Worm (Caenorhabditis elegans) whole organism, midembryonic: ENCODE measurements around the gene sahd-1.
"Not testable (repeated sequence)": the region's sequence is repeated elsewhere in the genome, so short reads cannot be mapped to it uniquely, and the experiment has no call there.

Source experiments
- T22C8.4 ChIP-seq: fragments of 200-800 bp; sonication (Bioruptor generic); IDR thresholded peaks from 2 replicates; pipeline ENCODE4 v1.3.6; 2022; ENCODE audit warnings: missing genetic modification characterization, missing compliant biosample characterization
- cog-1 ChIP-seq: sonication (generic microtip); optimal IDR thresholded peaks from 2 replicates; lab custom pipeline; 2016; ENCODE audit warnings: missing genetic modification characterization, missing compliant biosample characterization
- flt-1 ChIP-seq: fragments of 200-800 bp; sonication (Bioruptor generic); IDR thresholded peaks from 2 replicates; pipeline ENCODE4 v1.3.6; 2022; ENCODE audit warnings: missing genetic modification characterization, missing compliant biosample characterization
- klf-2 ChIP-seq: fragments of 200-800 bp; sonication (Bioruptor generic); conservative IDR thresholded peaks from 2 replicates; pipeline ENCODE4 v1.3.6; 2022; ENCODE audit warnings: missing genetic modification reagents, missing genetic modification characterization, missing compliant biosample characterization
- med-1 ChIP-seq: sonication (generic microtip); optimal IDR thresholded peaks from 2 replicates; lab custom pipeline; 2017; ENCODE audit warnings: missing genetic modification characterization, mild to moderate bottlenecking, missing compliant biosample characterization, antibody characterized with exemption, missing genetic modification reagents; ENCODE audit not compliant: insufficient read depth
- ref-1 ChIP-seq: fragments of 200-800 bp; sonication (Bioruptor generic); conservative IDR thresholded peaks from 2 replicates; pipeline ENCODE4 v1.3.6; 2022; ENCODE audit warnings: missing genetic modification reagents, missing genetic modification characterization, missing compliant biosample characterization
- tab-1 ChIP-seq: fragments of 200-800 bp; sonication (Bioruptor generic); IDR thresholded peaks from 2 replicates; pipeline ENCODE4 v1.3.6; 2022; ENCODE audit warnings: missing genetic modification characterization, missing compliant biosample characterization
- ztf-23 ChIP-seq: fragments of 200-800 bp; sonication (Bioruptor generic); IDR thresholded peaks from 2 replicates; pipeline ENCODE4 v1.3.6; 2022; ENCODE audit warnings: missing genetic modification reagents, missing genetic modification characterization, missing compliant biosample characterization
- ztf-29 ChIP-seq: fragments of 200-800 bp; sonication (Bioruptor generic); IDR thresholded peaks from 2 replicates; pipeline ENCODE4 v1.3.6; 2022; ENCODE audit warnings: missing genetic modification reagents, missing genetic modification characterization, missing compliant biosample characterization

The sahd-1 gene

DNA sequence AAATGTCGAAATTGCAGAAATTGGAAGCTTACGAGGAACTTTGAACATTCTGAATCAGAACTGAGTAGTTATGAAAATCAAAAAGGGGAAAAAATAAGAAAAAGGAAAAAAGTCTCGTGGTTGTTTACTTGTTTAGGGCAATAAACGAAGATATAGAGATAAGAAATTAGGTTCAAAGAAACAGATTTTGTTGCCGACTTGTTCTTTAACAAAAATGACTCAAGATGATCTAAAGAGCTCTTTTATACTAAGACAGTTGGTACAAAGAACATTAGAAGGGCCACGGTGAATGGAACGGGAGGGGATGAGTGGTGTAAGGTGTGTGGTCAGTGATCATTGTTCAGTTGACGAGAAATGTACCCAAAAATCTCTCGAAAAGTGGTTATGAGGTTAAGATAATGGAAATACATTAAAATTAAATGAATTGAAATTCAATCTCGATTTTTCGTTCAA, 32.7 kb upstream of the sahd-1 start, which contains the start of gene acdh-2:
acdh-2 (minus strand) TSS at position 51 of the 453 bp plus-strand sequence.
- TF ChIP-seq flt-1 (GFP tag; lab: Robert Waterston, UW) (no peak), ztf-29 (GFP tag; lab: Robert Waterston, UW) (no peak), ztf-23 (GFP tag; lab: Robert Waterston, UW) (no peak), tab-1 (no peak), med-1 (GFP tag; lab: Kevin White, UChicago) (no peak), T22C8.4 (GFP tag; lab: Robert Waterston, UW) (no peak)

DNA sequence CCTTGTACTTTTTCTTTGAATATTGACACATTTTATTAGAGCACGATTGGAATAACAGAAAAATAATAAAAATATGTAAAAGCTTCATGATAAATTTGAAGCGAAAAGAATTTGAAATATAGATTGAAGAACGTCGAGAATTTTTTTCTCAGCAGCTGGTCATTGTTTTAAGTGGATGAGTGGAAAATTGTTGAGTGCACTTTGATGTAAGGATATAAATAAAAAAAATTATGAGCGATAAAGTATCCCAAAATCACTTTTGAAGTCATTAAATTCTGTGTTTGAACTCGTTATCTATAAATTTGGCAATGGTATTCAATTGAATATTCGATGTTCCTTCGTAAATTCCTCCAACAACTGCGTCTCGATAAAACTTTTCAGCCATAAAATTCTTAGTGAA, 30.0 kb upstream of the sahd-1 start, which contains the start of gene ins-13:
ins-13 (minus strand) TSS at position 101 of the 400 bp plus-strand sequence.
- no peak for TF ChIP-seq cog-1 (tag; lab: Kevin White, UChicago)
- TF ChIP-seq ref-1 (GFP tag; lab: Robert Waterston, UW) = no peak
- TF ChIP-seq klf-2 (GFP tag; lab: Robert Waterston, UW) = no peak
- TF ChIP-seq med-1 (GFP tag; lab: Kevin White, UChicago) = no peak
- TF ChIP-seq ztf-23 (GFP tag; lab: Robert Waterston, UW) = no peak
- no peak for TF ChIP-seq ztf-29 (GFP tag; lab: Robert Waterston, UW)
- no peak for TF ChIP-seq T22C8.4 (GFP tag; lab: Robert Waterston, UW)
- TF ChIP-seq flt-1 (GFP tag; lab: Robert Waterston, UW) = no peak
- TF ChIP-seq tab-1 = no peak

DNA sequence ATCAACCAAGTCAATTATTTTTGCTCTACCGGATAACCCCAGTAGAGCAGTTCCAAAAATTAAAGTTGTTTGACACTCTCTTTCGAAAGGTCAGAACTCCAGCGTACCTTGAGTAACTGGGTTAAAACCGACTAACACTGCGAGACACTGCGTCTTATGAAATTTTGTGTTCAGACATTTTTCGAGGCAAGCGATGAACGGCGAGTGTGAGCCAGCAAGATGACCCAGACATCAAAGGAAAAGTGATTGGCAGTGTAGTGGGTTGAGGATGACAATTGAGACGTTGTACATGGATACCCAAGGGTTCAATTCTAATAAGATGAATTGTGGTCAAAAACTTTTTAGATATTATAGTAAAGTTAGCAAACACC, 29.4 kb upstream of the sahd-1 start:
- no peak for TF ChIP-seq cog-1 (tag; lab: Kevin White, UChicago)
- no peak for TF ChIP-seq klf-2 (GFP tag; lab: Robert Waterston, UW)
- TF ChIP-seq flt-1 (GFP tag; lab: Robert Waterston, UW) = no peak
- no peak for TF ChIP-seq ztf-29 (GFP tag; lab: Robert Waterston, UW)
- no peak for TF ChIP-seq ref-1 (GFP tag; lab: Robert Waterston, UW)
- TF ChIP-seq T22C8.4 (GFP tag; lab: Robert Waterston, UW) = no peak
- TF ChIP-seq ztf-23 (GFP tag; lab: Robert Waterston, UW) = no peak
- TF ChIP-seq tab-1 = no peak

DNA sequence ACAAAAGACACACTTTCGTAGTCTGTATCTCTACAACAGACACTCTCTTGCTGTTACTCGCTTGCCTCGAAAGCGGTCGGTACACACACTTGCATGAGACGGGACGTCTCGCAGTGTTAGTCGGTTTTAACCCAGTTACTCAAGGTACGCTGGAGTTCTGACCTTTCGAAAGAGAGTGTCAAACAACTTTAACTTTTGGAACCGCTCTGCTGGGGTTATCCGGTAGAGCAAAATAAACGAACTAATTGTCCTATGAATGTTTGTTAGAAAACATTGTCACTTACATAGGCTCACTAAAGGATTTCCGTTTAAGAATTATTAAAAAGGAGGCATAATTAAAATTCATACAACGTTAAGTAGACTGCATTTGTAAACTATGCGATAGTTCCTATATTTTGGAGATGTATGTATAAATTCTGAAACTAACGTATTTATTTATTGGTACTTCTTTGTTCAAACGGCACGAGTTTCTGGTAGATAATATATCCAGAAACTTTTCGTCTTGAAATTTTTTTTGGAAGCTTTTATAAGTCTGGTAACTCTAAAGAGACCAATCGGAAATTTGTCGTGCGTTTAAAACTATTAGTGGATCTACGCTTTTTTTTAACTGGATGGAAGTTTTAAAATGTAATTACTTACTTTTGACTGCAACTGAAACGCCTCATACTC, 28.9 kb upstream of the sahd-1 start:
- TF ChIP-seq med-1 (GFP tag; lab: Kevin White, UChicago) (peak; percentile 60), ztf-29 (GFP tag; lab: Robert Waterston, UW) (0 out of 2 replicates have a peak, but pooled peaks have one; percentile 40), tab-1 (peak; percentile 82), klf-2 (GFP tag; lab: Robert Waterston, UW) (no peak; the same call in none of the 2 replicates), T22C8.4 (GFP tag; lab: Robert Waterston, UW) (peak; percentile 64), ref-1 (GFP tag; lab: Robert Waterston, UW) (peak; percentile 53; the same call in 1 of the 2 replicates), ztf-23 (GFP tag; lab: Robert Waterston, UW) (peak; percentile 84), cog-1 (tag; lab: Kevin White, UChicago) (peak; percentile 95), flt-1 (GFP tag; lab: Robert Waterston, UW) (peak; percentile 93)

DNA sequence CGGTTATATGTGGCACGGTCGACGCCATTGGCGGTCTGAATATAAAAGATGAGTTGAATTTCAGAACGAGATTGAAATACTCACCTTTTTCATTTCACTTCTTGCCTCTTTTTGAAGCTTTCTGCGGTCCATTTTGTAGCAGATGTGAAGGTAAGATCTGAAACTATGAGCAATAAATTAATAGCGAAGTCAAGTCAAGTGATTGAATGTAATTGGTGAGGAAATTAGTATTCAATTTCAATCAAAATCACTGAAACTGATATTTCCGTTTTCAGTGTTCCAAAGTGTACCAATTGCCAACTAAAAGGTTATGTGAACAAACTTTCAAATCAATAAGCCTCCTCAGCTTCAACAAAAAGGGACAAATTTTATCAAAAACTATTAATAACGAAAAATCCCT, 26.9 kb upstream of the sahd-1 start, which contains the start of gene C17C3.24:
C17C3.24 (minus strand) TSS at position 101 of the 400 bp plus-strand sequence.
- TF ChIP-seq tab-1 (no peak), T22C8.4 (GFP tag; lab: Robert Waterston, UW) (no peak), cog-1 (tag; lab: Kevin White, UChicago) (no peak), ztf-23 (GFP tag; lab: Robert Waterston, UW) (no peak), klf-2 (GFP tag; lab: Robert Waterston, UW) (no peak), ref-1 (GFP tag; lab: Robert Waterston, UW) (no peak), flt-1 (GFP tag; lab: Robert Waterston, UW) (no peak), med-1 (GFP tag; lab: Kevin White, UChicago) (no peak)

DNA sequence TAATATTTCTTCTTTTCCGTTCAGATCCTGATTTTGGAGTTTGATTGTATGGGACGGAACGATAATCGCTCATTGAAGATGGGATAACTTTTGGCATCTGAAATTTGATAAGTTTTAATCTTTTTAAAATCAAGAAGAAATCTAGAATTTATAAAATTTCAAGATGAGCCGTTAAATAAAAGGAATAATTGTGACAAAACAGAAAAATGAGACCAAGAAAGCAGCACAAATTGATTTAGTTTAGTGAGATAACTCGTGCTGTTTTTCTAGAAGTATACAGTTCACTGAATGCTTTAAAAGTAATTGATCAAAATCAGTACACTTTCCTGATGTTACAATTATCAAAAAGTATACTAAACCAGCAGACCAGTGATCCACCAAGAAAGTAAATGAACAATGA, 25.4 kb upstream of the sahd-1 start, which contains the start of gene hlh-27:
hlh-27 (minus strand) TSS at position 101 of the 400 bp plus-strand sequence.
- not testable (repeated sequence) for TF ChIP-seq tab-1; flt-1 (GFP tag; lab: Robert Waterston, UW); med-1 (GFP tag; lab: Kevin White, UChicago)

DNA sequence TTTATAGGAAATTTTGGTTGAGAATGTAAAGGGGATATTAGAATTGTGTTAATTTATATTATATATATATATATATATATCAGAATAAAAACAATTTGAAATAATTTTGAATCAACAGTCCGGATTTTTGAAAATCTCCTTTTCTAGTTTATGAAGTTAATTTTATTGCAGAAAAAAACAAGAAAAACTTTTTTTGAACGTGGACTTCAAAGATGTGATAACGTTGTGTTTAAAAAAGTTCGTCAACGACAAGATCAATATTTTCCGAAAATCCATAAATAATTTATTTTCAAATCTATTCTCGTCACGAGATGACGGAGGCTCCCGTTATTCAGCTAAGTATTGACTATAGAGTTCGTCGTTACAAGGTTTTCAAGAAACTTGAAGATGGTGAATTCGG, 22.8 kb upstream of the sahd-1 start, which contains the start of gene C17C3.11:
C17C3.11 (plus strand) TSS at position 301 of the 400 bp plus-strand sequence.
- TF ChIP-seq flt-1 (GFP tag; lab: Robert Waterston, UW) (no peak), ztf-23 (GFP tag; lab: Robert Waterston, UW) (no peak), ref-1 (GFP tag; lab: Robert Waterston, UW) (no peak), T22C8.4 (GFP tag; lab: Robert Waterston, UW) (no peak), klf-2 (GFP tag; lab: Robert Waterston, UW) (no peak), med-1 (GFP tag; lab: Kevin White, UChicago) (no peak), tab-1 (no peak)

DNA sequence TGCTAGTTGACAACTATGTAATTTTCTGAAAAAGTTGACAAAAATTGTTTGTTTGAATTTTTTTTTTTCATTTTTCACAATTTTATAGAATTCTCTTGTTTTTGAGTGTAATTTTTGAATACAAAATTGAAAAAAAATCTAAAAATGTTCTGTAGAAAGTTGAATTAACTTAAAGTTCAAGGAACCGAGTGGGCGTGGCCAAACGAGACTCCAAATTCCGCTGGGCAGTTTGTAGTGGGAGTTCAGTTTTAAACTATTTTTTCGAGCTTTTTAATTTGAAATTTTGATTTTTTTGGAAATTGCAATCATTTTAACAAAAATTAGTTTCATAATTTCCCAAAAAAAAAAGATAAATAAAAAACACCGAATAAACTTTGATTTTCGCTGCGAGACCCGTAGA, 22.3 kb upstream of the sahd-1 start:
- TF ChIP-seq tab-1 = no peak
- TF ChIP-seq ztf-23 (GFP tag; lab: Robert Waterston, UW) = no peak
- no peak for TF ChIP-seq ref-1 (GFP tag; lab: Robert Waterston, UW)
- no peak for TF ChIP-seq T22C8.4 (GFP tag; lab: Robert Waterston, UW)
- no peak for TF ChIP-seq ztf-29 (GFP tag; lab: Robert Waterston, UW)
- TF ChIP-seq med-1 (GFP tag; lab: Kevin White, UChicago) = no peak
- no peak for TF ChIP-seq klf-2 (GFP tag; lab: Robert Waterston, UW)
- TF ChIP-seq cog-1 (tag; lab: Kevin White, UChicago) = no peak
- TF ChIP-seq flt-1 (GFP tag; lab: Robert Waterston, UW) = no peak

DNA sequence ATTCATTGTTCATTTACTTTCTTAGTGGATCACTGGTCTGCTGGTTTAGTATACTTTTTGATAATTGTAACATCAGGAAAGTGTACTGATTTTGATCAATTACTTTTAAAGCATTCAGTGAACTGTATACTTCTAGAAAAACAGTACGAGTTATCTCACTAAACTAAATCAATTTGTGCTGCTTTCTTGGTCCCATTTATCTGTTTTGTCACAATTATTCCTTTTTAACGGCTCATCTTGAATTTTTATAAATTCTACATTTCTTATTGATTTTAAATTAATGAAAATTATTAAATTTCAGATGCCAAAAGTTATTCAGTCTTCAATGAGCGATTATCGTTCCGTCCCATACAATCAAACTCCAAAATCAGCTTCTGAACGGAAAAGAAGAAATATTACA, 20.2 kb upstream of the sahd-1 start, which contains the start of gene hlh-25:
hlh-25 (plus strand) TSS at position 301 of the 400 bp plus-strand sequence.
- not testable (repeated sequence) for TF ChIP-seq ref-1, flt-1, klf-2 (GFP tag; lab: Robert Waterston, UW)
